Fruit fly (Drosophila melanogaster) whole organism, adult: ENCODE results near the gene Syt1.

Experiments
- CG1620 ChIP-seq: fragments of 200-800 bp; sonication (Bioruptor generic); optimal IDR thresholded peaks from 2 replicates; lab custom pipeline; 2016; ENCODE audit warnings: missing biosample characterization, missing genetic modification characterization
- CG33017 ChIP-seq: fragments of 200-800 bp; sonication (Bioruptor generic); optimal IDR thresholded peaks from 2 replicates; lab custom pipeline; 2018; ENCODE audit warnings: missing biosample characterization, mild to moderate bottlenecking, missing genetic modification characterization, moderate library complexity
- CG5204 ChIP-seq: fragments of 200-800 bp; sonication (Bioruptor generic); optimal IDR thresholded peaks from 2 replicates; lab custom pipeline; 2016; ENCODE audit warnings: missing biosample characterization, missing genetic modification characterization
- CG7045 ChIP-seq: fragments of 200-800 bp; sonication (Bioruptor generic); optimal IDR thresholded peaks from 2 replicates; lab custom pipeline; 2017; ENCODE audit warnings: missing biosample characterization, mild to moderate bottlenecking, missing genetic modification characterization
- CG7101 ChIP-seq: fragments of 200-800 bp; sonication (Bioruptor generic); optimal IDR thresholded peaks from 2 replicates; lab custom pipeline; 2018; ENCODE audit warnings: missing biosample characterization, mild to moderate bottlenecking, missing genetic modification characterization, moderate library complexity
- Crg-1 ChIP-seq: fragments of 200-800 bp; sonication (Bioruptor generic); optimal IDR thresholded peaks from 2 replicates; lab custom pipeline; 2016; ENCODE audit warnings: missing biosample characterization, missing genetic modification characterization
- Hr96 ChIP-seq: fragments of 200-800 bp; sonication (Bioruptor generic); optimal IDR thresholded peaks from 2 replicates; lab custom pipeline; 2016; ENCODE audit warnings: missing biosample characterization, missing genetic modification characterization
- Mnt ChIP-seq: fragments of 200-800 bp; sonication (Bioruptor generic); optimal IDR thresholded peaks from 2 replicates; lab custom pipeline; 2016; ENCODE audit warnings: missing biosample characterization, mild to moderate bottlenecking, missing genetic modification characterization
- cic ChIP-seq: fragments of 200-800 bp; sonication (Bioruptor generic); optimal IDR thresholded peaks from 2 replicates; lab custom pipeline; 2017; ENCODE audit warnings: missing biosample characterization, mild to moderate bottlenecking, missing genetic modification characterization, moderate library complexity
- cnc ChIP-seq, 2 experiments: fragments of >200 bp; optimal IDR thresholded peaks; 2 replicates each; lab custom pipeline; 2017
- kay ChIP-seq: fragments of 200-800 bp; sonication (Bioruptor generic); peaks from one replicate; lab custom pipeline; 2016; ENCODE audit warnings: missing biosample characterization, missing genetic modification characterization, borderline replicate concordance
- ovo ChIP-seq: fragments of 200-800 bp; sonication (Bioruptor generic); optimal IDR thresholded peaks from 2 replicates; lab custom pipeline; 2016; ENCODE audit warnings: missing biosample characterization, missing genetic modification characterization
- tj ChIP-seq: fragments of 200-800 bp; sonication (Bioruptor generic); optimal IDR thresholded peaks from 3 replicates; lab custom pipeline; 2017; ENCODE audit warnings: missing biosample characterization, mild to moderate bottlenecking, missing genetic modification characterization, moderate library complexity

DNA sequence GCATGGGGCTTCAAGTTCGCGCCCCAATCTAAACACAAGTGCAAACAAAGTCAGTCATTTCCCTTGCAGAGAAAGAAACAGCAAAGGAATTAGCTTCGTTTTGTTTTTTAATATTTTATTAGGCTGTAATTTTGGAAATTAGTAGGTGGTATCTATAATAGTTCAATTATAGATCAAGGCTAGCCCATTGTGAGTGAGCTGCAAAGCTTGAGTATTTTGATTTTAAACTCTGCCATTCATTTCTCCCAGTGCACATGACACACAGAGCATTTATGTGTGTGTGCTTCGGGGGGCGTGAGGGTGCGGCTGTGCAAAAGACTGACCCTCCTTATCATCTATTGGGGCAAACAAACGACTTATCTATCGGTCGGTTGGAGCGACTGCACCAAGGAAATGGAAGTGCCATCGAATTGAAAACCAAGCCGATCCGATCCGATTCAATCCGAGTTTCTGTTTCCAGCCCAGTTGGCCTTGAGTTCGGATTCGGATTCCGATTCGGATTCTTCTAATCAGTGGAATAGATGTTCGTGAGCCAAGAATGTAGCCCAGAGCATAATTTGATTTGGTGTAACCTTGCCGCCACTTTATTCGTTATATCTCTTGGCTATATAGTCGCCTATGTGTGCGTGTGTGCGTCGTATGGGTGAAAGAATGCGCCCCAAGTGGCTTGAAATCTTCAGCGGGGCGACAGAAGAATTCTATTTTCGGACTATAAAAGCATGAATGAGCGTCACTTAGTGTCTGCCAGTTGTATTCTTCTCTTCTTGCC lies 68.2 kb downstream of the Syt1 start:
- TF ChIP-seq Mnt (GFP tag; lab: Kevin White, UChicago) (no peak), CG33017 (tag; lab: Kevin White, UChicago) (peak; percentile 23), cnc (optimal IDR thresholded peaks at IDR 0.05; lab: Kevin White, UChicago) (no peak), cic (GFP tag; lab: Kevin White, UChicago) (no peak), CG5204 (GFP tag; lab: Kevin White, UChicago) (peak; percentile 43), CG1620 (GFP tag; lab: Kevin White, UChicago) (peak; percentile 17), CG7101 (tag; lab: Kevin White, UChicago) (peak; percentile 54), kay (GFP tag; lab: Kevin White, UChicago) (peak; percentile 59), Hr96 (GFP tag; lab: Kevin White, UChicago) (no peak), Crg-1 (no peak), CG7045 (GFP tag; lab: Kevin White, UChicago) (peak; percentile 43), ovo (GFP tag; lab: Kevin White, UChicago) (no peak), tj (no peak)
